Fruit fly (Drosophila melanogaster): ENCODE measurements around the gene rudhira.

The rudhira gene

DNA sequence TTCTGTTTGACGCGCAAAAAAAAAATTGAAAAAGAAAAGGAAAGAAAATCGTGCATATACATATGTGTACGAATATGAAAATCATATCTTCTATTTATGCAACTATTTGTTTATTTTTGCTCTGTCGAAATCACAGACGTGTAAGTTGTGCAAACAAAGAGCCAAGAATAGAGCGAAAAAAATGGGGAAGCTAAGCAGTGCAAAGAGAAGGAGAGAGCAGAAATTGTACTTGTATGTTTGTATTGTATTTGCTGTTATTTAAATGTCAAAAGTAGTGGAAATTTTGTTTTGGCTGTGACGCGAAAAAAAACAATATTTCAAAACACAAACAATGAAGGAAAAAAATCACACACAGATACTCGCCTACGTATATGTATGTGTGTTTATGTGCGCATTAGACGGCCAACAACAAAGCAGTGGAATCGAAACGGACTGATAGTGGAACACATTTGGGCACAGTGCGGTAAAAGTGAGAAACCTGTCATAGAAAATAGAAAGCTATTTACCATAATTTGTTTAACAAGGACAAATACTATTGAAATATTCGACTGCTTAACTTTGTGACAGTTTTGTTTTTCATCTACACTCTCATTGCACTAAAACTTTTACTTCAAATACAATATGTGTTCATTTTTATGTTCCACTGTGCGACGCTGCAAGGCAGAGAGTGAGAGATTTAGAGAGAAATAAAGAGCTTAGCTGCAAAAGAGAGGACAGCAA lies 1.5 kb downstream of the rudhira start (continued):
- TF ChIP-seq CG6175 (GFP tag; IDR thresholded peaks at IDR 0.05), result peak; percentile 77; the same call in 2 of the 3 replicates
- peak; percentile 66 for TF ChIP-seq CG10431 (GFP tag; optimal IDR thresholded peaks at IDR 0.05)
- peak; percentile 95 for TF ChIP-seq ATbp (GFP tag; optimal IDR thresholded peaks at IDR 0.05)
- TF ChIP-seq Fer2 (tag; optimal IDR thresholded peaks at IDR 0.05), result peak; percentile 74
- peak; percentile 91 for TF ChIP-seq CG13624 (GFP tag; optimal IDR thresholded peaks at IDR 0.05)
- peak; percentile 95 for TF ChIP-seq Ptx1 (GFP tag; IDR thresholded peaks at IDR 0.05)
- TF ChIP-seq CG6854 (GFP tag; optimal IDR thresholded peaks at IDR 0.05), result peak; percentile 84
- TF ChIP-seq lmd (GFP tag; IDR thresholded peaks at IDR 0.05), result peak; percentile 93
- TF ChIP-seq CHES-1-like (GFP tag; optimal IDR thresholded peaks at IDR 0.05), result peak; percentile 96
- peak; percentile 96 for TF ChIP-seq zfh1 (GFP tag; IDR thresholded peaks at IDR 0.05)
- peak; percentile 85 for TF ChIP-seq CG33557 (GFP tag; optimal IDR thresholded peaks at IDR 0.05)
- TF ChIP-seq sr (GFP tag; IDR thresholded peaks at IDR 0.05), result peak; percentile 84
- peak; percentile 47; the same call in 1 of the 2 replicates for TF ChIP-seq ham (GFP tag; IDR thresholded peaks at IDR 0.05)
- TF ChIP-seq CG6683 (GFP tag; optimal IDR thresholded peaks at IDR 0.05), result peak; percentile 79
- peak; percentile 77 for TF ChIP-seq CG10147 (GFP tag; optimal IDR thresholded peaks at IDR 0.05)
- peak; percentile 67; the same call in 1 of the 4 replicates for TF ChIP-seq chinmo (GFP tag; IDR thresholded peaks at IDR 0.05; ENCODE audit: partially characterized antibody)
- peak; percentile 98 for TF ChIP-seq vvl (GFP tag; IDR thresholded peaks at IDR 0.05)
- TF ChIP-seq CG31365 (tag; optimal IDR thresholded peaks at IDR 0.05), result peak; percentile 85
- peak; percentile 81 for TF ChIP-seq CG7987 (GFP tag; optimal IDR thresholded peaks at IDR 0.05)
- peak; percentile 84 for TF ChIP-seq CG4360 (GFP tag; IDR thresholded peaks at IDR 0.05)
- peak; percentile 88 for TF ChIP-seq vfl (GFP tag; optimal IDR thresholded peaks at IDR 0.05)
- peak; percentile 83; the same call in 2 of the 3 replicates for TF ChIP-seq C15 (GFP tag; IDR thresholded peaks at IDR 0.05)
- peak; percentile 95 for TF ChIP-seq HmgZ (tag; optimal IDR thresholded peaks at IDR 0.05)
- TF ChIP-seq toy (GFP tag; IDR thresholded peaks at IDR 0.05), result peak; percentile 80
- peak; percentile 91 for TF ChIP-seq Rx (GFP tag; IDR thresholded peaks at IDR 0.05)
- TF ChIP-seq Hmx (GFP tag; optimal IDR thresholded peaks at IDR 0.05), result peak; percentile 82
- TF ChIP-seq mld (GFP tag; IDR thresholded peaks at IDR 0.05; ENCODE audit: partially characterized antibody), result no peak
- TF ChIP-seq Bgb (GFP tag; IDR thresholded peaks at IDR 0.05; ENCODE audit: partially characterized antibody), result peak; percentile 52
- peak; percentile 94 for TF ChIP-seq grau (tag; optimal IDR thresholded peaks at IDR 0.05)
- TF ChIP-seq fd102C (GFP tag; optimal IDR thresholded peaks at IDR 0.05), result peak; percentile 70
- peak in 1 of 2 experiments; percentile 63 for TF ChIP-seq insv (GFP tag; optimal IDR thresholded peaks at IDR 0.05)
- TF ChIP-seq salm (tag; optimal IDR thresholded peaks at IDR 0.05), result peak; percentile 93
- peak; percentile 78 for TF ChIP-seq Lhr (GFP tag; optimal IDR thresholded peaks at IDR 0.05)
- TF ChIP-seq Usf (GFP tag; optimal IDR thresholded peaks at IDR 0.05), result peak; percentile 79
- peak; percentile 96 for TF ChIP-seq chm (GFP tag; IDR thresholded peaks at IDR 0.05)
- peak; percentile 92 for TF ChIP-seq Rfx (GFP tag; IDR thresholded peaks at IDR 0.05)
- peak; percentile 94 for TF ChIP-seq so (GFP tag; IDR thresholded peaks at IDR 0.05)
- peak; percentile 58 for TF ChIP-seq Sry-δ (GFP tag; optimal IDR thresholded peaks at IDR 0.05)
- TF ChIP-seq D19A (tag; optimal IDR thresholded peaks at IDR 0.05), result peak; percentile 90
- TF ChIP-seq NC2β (GFP tag; optimal IDR thresholded peaks at IDR 0.05), result peak; percentile 96
- peak; percentile 71 for TF ChIP-seq Jarid2 (GFP tag; optimal IDR thresholded peaks at IDR 0.05)
- no peak for TF ChIP-seq pita (GFP tag; optimal IDR thresholded peaks at IDR 0.05)
- peak; percentile 93 for TF ChIP-seq CG9727 (GFP tag; optimal IDR thresholded peaks at IDR 0.05)
- TF ChIP-seq Hmr (GFP tag; optimal IDR thresholded peaks at IDR 0.05), result peak; percentile 95
- TF ChIP-seq CG12071 (GFP tag; optimal IDR thresholded peaks at IDR 0.05), result peak; percentile 94
- peak; percentile 84 for TF ChIP-seq CG1792 (GFP tag; optimal IDR thresholded peaks at IDR 0.05)
- peak; percentile 90 for TF ChIP-seq CG3838 (GFP tag; optimal IDR thresholded peaks at IDR 0.05)
- TF ChIP-seq repo (GFP tag; optimal IDR thresholded peaks at IDR 0.05), result peak; percentile 94
- TF ChIP-seq CG7372 (GFP tag; IDR thresholded peaks at IDR 0.05), result peak; percentile 89

Data from whole organism, embryonic.